Worm (Caenorhabditis elegans): ENCODE results near the gene grd-6.
A peak's percentile ranks its signal among the peaks of the same experiment; 100 is the strongest.

grd-6 gene

DNA sequence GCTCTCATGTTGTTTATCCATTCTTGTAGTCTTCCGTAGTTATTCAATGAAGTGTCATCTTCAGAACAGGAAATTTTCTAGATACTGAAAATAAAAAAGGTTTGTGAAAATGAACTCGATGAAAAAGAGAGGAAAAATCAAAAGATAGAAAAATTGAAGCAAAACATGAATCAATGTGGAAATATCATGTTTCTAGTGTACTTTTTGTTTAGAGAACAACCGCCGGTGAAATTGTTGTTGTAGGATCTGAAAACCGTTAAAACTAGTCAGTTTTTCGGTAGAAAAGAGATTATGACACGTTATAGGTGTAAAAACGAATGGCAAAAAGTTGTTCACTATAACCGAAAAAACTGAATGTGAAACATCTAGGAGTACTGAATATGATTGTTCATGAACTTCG is 4.5 kb upstream of the grd-6 start, which contains the start of gene pacs-1:
pacs-1 (minus strand) TSS at position 101 of the 400 bp plus-strand sequence.
- TF ChIP-seq bed-3 (GFP tag; optimal IDR thresholded peaks at IDR 0.05) (no peak), nhr-2 (tag; optimal IDR thresholded peaks at IDR 0.05) (no peak), elt-1 (tag; optimal IDR thresholded peaks at IDR 0.05; ENCODE audit: borderline replicate concordance, insufficient read depth) (no peak), lin-13 (tag; optimal IDR thresholded peaks at IDR 0.05) (no peak), mls-2 (tag; optimal IDR thresholded peaks at IDR 0.05) (no peak), ces-1 (GFP tag; optimal IDR thresholded peaks at IDR 0.05) (no peak), unc-120 (tag; optimal IDR thresholded peaks at IDR 0.05; ENCODE audit: poor library complexity, severe bottlenecking) (no peak), flh-1 (GFP tag; optimal IDR thresholded peaks at IDR 0.05) (no peak)

DNA sequence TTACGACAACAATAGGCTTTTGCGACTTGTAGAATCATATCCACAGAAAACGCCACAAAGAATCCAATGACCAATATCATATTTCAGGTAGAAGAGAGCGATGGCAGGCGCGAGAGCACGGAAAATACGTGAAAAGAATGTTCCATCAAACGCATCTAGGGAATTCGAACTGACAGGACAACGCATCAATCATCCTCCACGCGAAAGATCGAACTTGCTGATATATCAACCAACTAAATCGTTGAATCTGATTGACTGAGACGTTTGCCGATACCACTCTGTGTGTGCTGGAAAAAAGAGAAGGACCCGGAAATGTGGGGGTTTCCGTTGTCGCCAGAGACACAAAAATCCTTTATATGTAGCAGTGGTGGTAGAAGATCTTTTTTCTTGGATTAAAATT is 3.5 kb upstream of the grd-6 start:
- TF ChIP-seq elt-1 (tag; optimal IDR thresholded peaks at IDR 0.05; ENCODE audit: borderline replicate concordance, insufficient read depth) (peak; percentile 6), lin-32 (GFP tag; optimal IDR thresholded peaks at IDR 0.05) (no peak), unc-62 (GFP tag; optimal IDR thresholded peaks at IDR 0.05) (peak; percentile 91)

DNA sequence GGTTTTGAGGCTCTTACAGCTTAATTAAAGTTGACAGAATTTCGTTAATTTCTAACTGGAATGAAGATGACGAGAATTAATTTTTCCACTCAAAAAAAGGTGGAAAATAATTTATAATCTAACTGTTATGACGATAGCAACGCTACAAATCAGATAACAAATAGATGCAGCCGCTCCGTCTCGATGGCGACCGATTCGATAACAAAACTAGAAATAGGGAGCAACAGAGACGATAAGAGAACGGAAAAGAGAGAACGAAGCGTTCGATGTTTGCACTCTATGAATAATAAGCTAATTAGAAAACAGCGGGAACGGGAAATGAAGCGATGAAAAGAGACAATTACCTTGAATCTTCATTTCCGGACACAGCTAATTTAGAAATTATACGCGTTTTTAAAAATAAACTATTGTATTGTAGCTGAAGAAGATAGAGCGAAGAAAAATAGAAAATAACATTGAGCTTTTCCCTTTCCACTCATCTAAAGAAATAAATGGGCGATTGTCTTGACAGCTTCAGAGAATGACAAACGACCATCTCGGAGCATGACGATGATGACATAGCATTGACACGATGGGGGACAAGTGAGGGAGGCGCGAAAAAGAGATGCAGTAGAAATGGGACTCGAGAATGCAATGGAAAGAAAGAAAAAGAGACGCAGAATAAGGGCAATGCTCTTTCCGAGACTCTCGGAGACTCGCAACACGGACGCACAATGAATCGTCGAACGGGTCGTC is 2.8 kb upstream of the grd-6 start:
- TF ChIP-seq nhr-76 (tag; optimal IDR thresholded peaks at IDR 0.05) (no peak), mls-2 (tag; optimal IDR thresholded peaks at IDR 0.05) (peak; percentile 37), zip-8 (tag; optimal IDR thresholded peaks at IDR 0.05) (no peak), blmp-1 (tag; optimal IDR thresholded peaks at IDR 0.05) (no peak), bed-3 (GFP tag; optimal IDR thresholded peaks at IDR 0.05) (no peak), elt-3 (tag; optimal IDR thresholded peaks at IDR 0.05) (no peak), tbx-8 (GFP tag; optimal IDR thresholded peaks at IDR 0.05) (no peak), nhr-237 (tag; optimal IDR thresholded peaks at IDR 0.05) (no peak), ces-1 (GFP tag; optimal IDR thresholded peaks at IDR 0.05) (peak; percentile 20), mep-1 (tag; optimal IDR thresholded peaks at IDR 0.05) (peak; percentile 22), nhr-28 (tag; optimal IDR thresholded peaks at IDR 0.05) (no peak), ztf-11 (tag; optimal IDR thresholded peaks at IDR 0.05) (no peak), unc-62 (GFP tag; optimal IDR thresholded peaks at IDR 0.05) (peak; percentile 91)

DNA sequence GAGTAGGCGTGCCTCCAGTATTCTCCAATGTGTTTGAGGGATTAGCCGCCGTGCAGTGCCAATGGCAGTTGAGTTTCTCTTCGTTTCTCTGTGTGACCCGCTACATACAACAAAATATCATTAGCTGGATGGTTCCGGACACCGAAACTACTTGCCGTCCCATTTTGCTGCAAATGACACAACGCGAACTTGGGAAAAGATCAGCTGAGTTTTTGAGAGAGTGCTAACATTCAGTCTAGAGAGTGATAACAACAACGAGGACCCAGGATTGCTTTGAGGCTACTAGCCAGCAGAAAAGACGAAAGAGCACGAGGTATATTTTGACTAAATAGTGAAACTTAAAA is 2.3 kb upstream of the grd-6 start:
- TF ChIP-seq tbx-8 (GFP tag; optimal IDR thresholded peaks at IDR 0.05), result no peak
- no peak for TF ChIP-seq unc-62 (GFP tag; optimal IDR thresholded peaks at IDR 0.05)
- TF ChIP-seq nhr-2 (tag; optimal IDR thresholded peaks at IDR 0.05), result no peak
- no peak for TF ChIP-seq zip-8 (tag; optimal IDR thresholded peaks at IDR 0.05)
- no peak for TF ChIP-seq sem-2 (GFP tag; optimal IDR thresholded peaks at IDR 0.05)
- no peak for TF ChIP-seq flh-1 (GFP tag; optimal IDR thresholded peaks at IDR 0.05)
- TF ChIP-seq pha-4 (tag; optimal IDR thresholded peaks at IDR 0.05), result no peak
- no peak for TF ChIP-seq nhr-28 (tag; optimal IDR thresholded peaks at IDR 0.05)
- TF ChIP-seq lsy-2 (tag; optimal IDR thresholded peaks at IDR 0.05), result no peak
- TF ChIP-seq hlh-1 (tag; optimal IDR thresholded peaks at IDR 0.05), result no peak
- no peak for TF ChIP-seq elt-1 (tag; optimal IDR thresholded peaks at IDR 0.05; ENCODE audit: borderline replicate concordance, insufficient read depth)
- no peak for TF ChIP-seq unc-39 (tag; optimal IDR thresholded peaks at IDR 0.05)
- TF ChIP-seq M03D4.4 (tag; optimal IDR thresholded peaks at IDR 0.05), result no peak

DNA sequence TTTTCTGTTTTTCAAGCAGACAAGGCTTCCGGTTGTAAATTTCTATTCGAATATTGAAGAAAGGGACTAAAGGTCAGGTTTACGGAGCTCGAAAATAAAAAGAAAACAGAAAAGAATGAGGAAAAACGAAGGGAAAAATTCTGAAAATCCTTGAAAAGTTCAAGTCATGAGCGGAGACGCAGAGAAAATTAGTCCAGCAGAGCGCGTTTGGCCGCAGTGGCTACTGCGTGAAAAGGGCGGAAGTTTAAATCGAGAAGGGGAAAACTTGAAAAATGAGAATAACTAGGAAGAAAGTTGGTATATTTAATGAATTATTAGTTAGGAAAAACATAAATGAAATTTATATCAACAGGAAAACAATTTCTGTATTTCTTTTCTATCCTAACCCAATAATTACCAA is 1.2 kb upstream of the grd-6 start:
- TF ChIP-seq sem-2 (GFP tag; optimal IDR thresholded peaks at IDR 0.05) (no peak), lsy-2 (tag; optimal IDR thresholded peaks at IDR 0.05) (peak; percentile 30), pha-4 (tag; optimal IDR thresholded peaks at IDR 0.05) (peak; percentile 20), mep-1 (tag; optimal IDR thresholded peaks at IDR 0.05) (peak; percentile 66), ces-1 (GFP tag; optimal IDR thresholded peaks at IDR 0.05) (peak; percentile 80), M03D4.4 (tag; optimal IDR thresholded peaks at IDR 0.05) (no peak), ham-2 (GFP tag; optimal IDR thresholded peaks at IDR 0.05) (no peak), nhr-237 (tag; optimal IDR thresholded peaks at IDR 0.05) (peak; percentile 28)

DNA sequence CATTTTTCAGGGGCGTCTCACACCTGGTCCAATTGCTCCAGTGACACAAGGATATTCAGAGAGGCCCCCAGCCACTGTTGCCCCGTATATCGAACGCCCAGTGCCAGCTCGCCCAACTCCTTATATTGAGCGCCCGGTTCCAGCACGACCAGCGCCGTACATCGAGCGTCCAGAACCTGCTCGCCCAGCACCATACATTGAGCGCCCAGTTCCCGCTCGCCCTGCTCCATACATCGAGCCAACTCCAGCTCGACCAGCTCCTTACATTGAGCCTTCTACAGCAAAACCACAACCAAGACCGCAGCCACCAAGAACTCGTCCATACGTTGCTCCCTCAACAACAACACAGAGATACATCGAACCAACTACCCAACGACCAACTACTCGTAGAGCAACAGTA is 1.2 kb downstream of the grd-6 start:
- TF ChIP-seq nhr-12 (tag; optimal IDR thresholded peaks at IDR 0.05) (no peak), unc-39 (tag; optimal IDR thresholded peaks at IDR 0.05) (no peak), ceh-39 (tag; optimal IDR thresholded peaks at IDR 0.05) (no peak), flh-1 (GFP tag; optimal IDR thresholded peaks at IDR 0.05) (no peak)

Data from whole organism, mixed stage, embryonic.